Fruit fly (Drosophila melanogaster) whole organism, embryonic: ENCODE results near the gene CG34034.
A peak's percentile ranks its signal among the peaks of the same experiment; 100 is the strongest.

Experiments
- CG10543 ChIP-seq: fragments of 200-800 bp; sonication (Bioruptor generic); optimal IDR thresholded peaks from 3 replicates; lab custom pipeline; 2017; ENCODE audit warnings: missing biosample characterization, mild to moderate bottlenecking, missing genetic modification characterization, moderate library complexity
- CG10959 ChIP-seq: fragments of 200-800 bp; sonication (Bioruptor generic); IDR thresholded peaks from 2 replicates; pipeline ENCODE4 v1.3.6; 2022; ENCODE audit warnings: missing biosample characterization, missing genetic modification characterization
- CG12236 ChIP-seq: fragments of 200-800 bp; sonication (Bioruptor generic); optimal IDR thresholded peaks from 2 replicates; lab custom pipeline; 2016; ENCODE audit warnings: missing biosample characterization, missing genetic modification characterization
- CG12942 ChIP-seq: fragments of 200-800 bp; sonication (Bioruptor generic); optimal IDR thresholded peaks from 3 replicates; lab custom pipeline; 2016; ENCODE audit warnings: missing biosample characterization, missing genetic modification characterization
- CG13894 ChIP-seq: fragments of 200-800 bp; sonication (Bioruptor generic); optimal IDR thresholded peaks from 3 replicates; lab custom pipeline; 2018; ENCODE audit warnings: missing biosample characterization, mild to moderate bottlenecking, missing genetic modification characterization, moderate library complexity
- CG14014 ChIP-seq: fragments of 200-800 bp; sonication (Bioruptor generic); IDR thresholded peaks from 2 replicates; pipeline ENCODE4 v1.3.6; 2022; ENCODE audit warnings: missing biosample characterization, missing genetic modification characterization
- CG15514 ChIP-seq: fragments of 200-800 bp; sonication (Bioruptor generic); optimal IDR thresholded peaks from 3 replicates; lab custom pipeline; 2017; ENCODE audit warnings: missing biosample characterization, missing genetic modification characterization, mild to moderate bottlenecking, moderate library complexity, missing genetic modification reagents
- CG17328 ChIP-seq: fragments of 200-800 bp; sonication (Bioruptor generic); IDR thresholded peaks from 2 replicates; pipeline ENCODE4 v1.3.6; 2022; ENCODE audit warnings: missing biosample characterization, missing genetic modification characterization
- CG17361 ChIP-seq: fragments of 200-800 bp; sonication (Bioruptor generic); IDR thresholded peaks from 3 replicates; pipeline ENCODE4 v1.3.6; 2022; ENCODE audit warnings: missing biosample characterization, missing genetic modification characterization
- CG18619 ChIP-seq: fragments of 200-800 bp; sonication (Bioruptor generic); optimal IDR thresholded peaks from 3 replicates; lab custom pipeline; 2017; ENCODE audit warnings: missing biosample characterization, mild to moderate bottlenecking, missing genetic modification characterization
- CG18764 ChIP-seq: fragments of 200-800 bp; sonication (Bioruptor generic); optimal IDR thresholded peaks from 3 replicates; lab custom pipeline; 2016; ENCODE audit warnings: missing biosample characterization, missing genetic modification characterization
- CG2199 ChIP-seq: fragments of 200-800 bp; sonication (Bioruptor generic); IDR thresholded peaks from 3 replicates; pipeline ENCODE4 v1.3.6; 2022; ENCODE audit warnings: missing biosample characterization, missing genetic modification characterization
- CG2678 ChIP-seq: fragments of 200-800 bp; sonication (Bioruptor generic); optimal IDR thresholded peaks from 3 replicates; lab custom pipeline; 2019; ENCODE audit warnings: missing biosample characterization, mild to moderate bottlenecking, missing genetic modification characterization, moderate library complexity
- CG3163 ChIP-seq: fragments of 200-800 bp; sonication (Bioruptor generic); optimal IDR thresholded peaks from 3 replicates; lab custom pipeline; 2016; ENCODE audit warnings: missing biosample characterization, missing genetic modification characterization
- CG4707 ChIP-seq: fragments of 200-800 bp; sonication (Bioruptor generic); optimal IDR thresholded peaks from 2 replicates; lab custom pipeline; 2018; ENCODE audit warnings: missing biosample characterization, mild to moderate bottlenecking, missing genetic modification characterization, moderate library complexity
- CG5180 ChIP-seq: fragments of 200-800 bp; sonication (Bioruptor generic); optimal IDR thresholded peaks from 3 replicates; lab custom pipeline; 2017; ENCODE audit warnings: missing biosample characterization, missing genetic modification characterization, mild to moderate bottlenecking, moderate library complexity, missing genetic modification reagents
- CG6854 ChIP-seq: fragments of 200-800 bp; sonication (Bioruptor generic); optimal IDR thresholded peaks from 3 replicates; lab custom pipeline; 2017; ENCODE audit warnings: missing biosample characterization, mild to moderate bottlenecking, missing genetic modification characterization
- CG7963 ChIP-seq: fragments of 200-800 bp; sonication (Bioruptor generic); IDR thresholded peaks from 3 replicates; pipeline ENCODE4 v1.3.6; 2022; ENCODE audit warnings: missing biosample characterization, missing genetic modification characterization; ENCODE audit not compliant: partially characterized antibody
- CG9437 ChIP-seq: fragments of 200-800 bp; sonication (Bioruptor generic); optimal IDR thresholded peaks from 2 replicates; lab custom pipeline; 2018; ENCODE audit warnings: missing biosample characterization, mild to moderate bottlenecking, missing genetic modification characterization
- Chrac-16 ChIP-seq: fragments of 200-800 bp; sonication (Bioruptor generic); optimal IDR thresholded peaks from 3 replicates; lab custom pipeline; 2016; ENCODE audit warnings: missing biosample characterization, missing genetic modification characterization
- CoRest ChIP-seq: fragments of 200-800 bp; sonication (Bioruptor generic); optimal IDR thresholded peaks from 3 replicates; lab custom pipeline; 2018; ENCODE audit warnings: missing biosample characterization, mild to moderate bottlenecking, missing genetic modification characterization, moderate library complexity
- D ChIP-seq, 2 experiments: fragments of 200-800 bp in 1 of 2; fragments of >200 bp in 1 of 2; sonication (Bioruptor generic) in 1 of 2; optimal IDR thresholded peaks; 2 replicates in 1 of 2; 3 replicates in 1 of 2; lab custom pipeline; 2017; ENCODE audit warnings: mild to moderate bottlenecking in 1 of 2, missing biosample characterization in 1 of 2, missing genetic modification characterization in 1 of 2, missing genetic modification reagents in 1 of 2
- Dbx ChIP-seq: fragments of 200-800 bp; sonication (Bioruptor generic); IDR thresholded peaks from 3 replicates; pipeline ENCODE4 v1.3.6; 2022; ENCODE audit warnings: missing biosample characterization, missing genetic modification characterization
- Dref ChIP-seq: fragments of 200-800 bp; sonication (Bioruptor generic); IDR thresholded peaks from 2 replicates; pipeline ENCODE4 v1.3.6; 2022; ENCODE audit warnings: missing biosample characterization, missing genetic modification characterization
- Drgx ChIP-seq: fragments of 200-800 bp; sonication (Bioruptor generic); IDR thresholded peaks from 2 replicates; pipeline ENCODE4 v1.3.6; 2022; ENCODE audit warnings: missing biosample characterization, missing genetic modification characterization
- Ets65A ChIP-seq: fragments of 200-800 bp; sonication (Bioruptor generic); peaks from one replicate; lab custom pipeline; 2016; ENCODE audit warnings: missing biosample characterization, missing genetic modification characterization
- Gsc ChIP-seq: fragments of 200-800 bp; sonication (Bioruptor generic); IDR thresholded peaks from 2 replicates; pipeline ENCODE4 v1.3.6; 2022; ENCODE audit warnings: missing biosample characterization, missing genetic modification characterization
- Hsf ChIP-seq: fragments of 200-800 bp; sonication (Bioruptor generic); optimal IDR thresholded peaks from 3 replicates; lab custom pipeline; 2016; ENCODE audit warnings: missing biosample characterization, missing genetic modification characterization
- Meics ChIP-seq: fragments of 200-800 bp; sonication (Bioruptor generic); optimal IDR thresholded peaks from 2 replicates; lab custom pipeline; 2017; ENCODE audit warnings: missing biosample characterization, mild to moderate bottlenecking, missing genetic modification characterization
- Mes4 ChIP-seq: fragments of 200-800 bp; sonication (Bioruptor generic); optimal IDR thresholded peaks from 2 replicates; lab custom pipeline; 2016; ENCODE audit warnings: missing biosample characterization, missing genetic modification characterization
- NfI ChIP-seq: fragments of 200-800 bp; sonication (Bioruptor generic); optimal IDR thresholded peaks from 3 replicates; lab custom pipeline; 2018; ENCODE audit warnings: missing biosample characterization, mild to moderate bottlenecking, missing genetic modification characterization, moderate library complexity
- PHDP ChIP-seq: fragments of 200-800 bp; sonication (Bioruptor generic); optimal IDR thresholded peaks from 3 replicates; lab custom pipeline; 2018; ENCODE audit warnings: missing biosample characterization, mild to moderate bottlenecking, missing genetic modification characterization, moderate library complexity
- Poxn ChIP-seq: fragments of 200-800 bp; sonication (Bioruptor generic); IDR thresholded peaks from 2 replicates; pipeline ENCODE4 v1.3.6; 2022; ENCODE audit warnings: missing biosample characterization, missing genetic modification characterization
- Side ChIP-seq: fragments of 200-800 bp; sonication (Bioruptor generic); optimal IDR thresholded peaks from 2 replicates; lab custom pipeline; 2016; ENCODE audit warnings: missing biosample characterization, missing genetic modification characterization
- Taf1 ChIP-seq: fragments of 200-800 bp; sonication (Bioruptor generic); IDR thresholded peaks from 2 replicates; pipeline ENCODE4 v1.3.6; 2022; ENCODE audit warnings: missing biosample characterization, missing genetic modification characterization
- ara ChIP-seq: fragments of 200-800 bp; sonication (Bioruptor generic); IDR thresholded peaks from 2 replicates; pipeline ENCODE4 v1.3.6; 2022; ENCODE audit warnings: missing biosample characterization, missing genetic modification characterization
- caup ChIP-seq: fragments of 200-800 bp; sonication (Bioruptor generic); optimal IDR thresholded peaks from 3 replicates; lab custom pipeline; 2017; ENCODE audit warnings: missing biosample characterization, mild to moderate bottlenecking, missing genetic modification characterization, moderate library complexity; ENCODE audit not compliant: severe bottlenecking
- crp ChIP-seq, 2 experiments: fragments of 200-800 bp; sonication (Bioruptor generic); optimal IDR thresholded peaks; 2 replicates in 1 of 2; 3 replicates in 1 of 2; lab custom pipeline; 2017; ENCODE audit warnings: missing biosample characterization in 2 of 2, missing genetic modification characterization in 2 of 2, mild to moderate bottlenecking in 1 of 2, moderate library complexity in 1 of 2
- dimm ChIP-seq: fragments of 200-800 bp; sonication (Bioruptor generic); IDR thresholded peaks from 2 replicates; pipeline ENCODE4 v1.3.6; 2022; ENCODE audit warnings: missing biosample characterization, missing genetic modification characterization
- en ChIP-seq: fragments of 200-800 bp; sonication (Bioruptor generic); optimal IDR thresholded peaks from 2 replicates; lab custom pipeline; 2016; ENCODE audit warnings: missing biosample characterization, missing genetic modification characterization
- gsb-n ChIP-seq: fragments of 200-800 bp; sonication (Bioruptor generic); optimal IDR thresholded peaks from 3 replicates; lab custom pipeline; 2018; ENCODE audit warnings: missing biosample characterization, mild to moderate bottlenecking, missing genetic modification characterization
- jigr1 ChIP-seq: fragments of 200-800 bp; sonication (Bioruptor generic); IDR thresholded peaks from 3 replicates; pipeline ENCODE4 v1.3.6; 2022; ENCODE audit warnings: missing biosample characterization, missing genetic modification characterization
- luna ChIP-seq: fragments of 200-800 bp; sonication (Bioruptor generic); optimal IDR thresholded peaks from 2 replicates; lab custom pipeline; 2016; ENCODE audit warnings: missing biosample characterization, missing genetic modification characterization
- maf-S ChIP-seq: fragments of 200-800 bp; sonication (Bioruptor generic); optimal IDR thresholded peaks from 2 replicates; lab custom pipeline; 2016; ENCODE audit warnings: missing biosample characterization, missing genetic modification characterization
- pnt ChIP-seq: fragments of 200-800 bp; sonication (Bioruptor generic); optimal IDR thresholded peaks from 3 replicates; lab custom pipeline; 2016; ENCODE audit warnings: missing biosample characterization, missing genetic modification characterization
- pros ChIP-seq: fragments of 200-800 bp; sonication (Bioruptor generic); optimal IDR thresholded peaks from 3 replicates; lab custom pipeline; 2019; ENCODE audit warnings: missing biosample characterization, mild to moderate bottlenecking, missing genetic modification characterization, moderate library complexity
- slbo ChIP-seq: fragments of 200-800 bp; sonication (Bioruptor generic); IDR thresholded peaks from 2 replicates; pipeline ENCODE4 v1.3.6; 2022; ENCODE audit warnings: missing biosample characterization, missing genetic modification characterization
- tio ChIP-seq: fragments of 200-800 bp; sonication (Bioruptor generic); optimal IDR thresholded peaks from 2 replicates; lab custom pipeline; 2017; ENCODE audit warnings: missing biosample characterization, missing genetic modification characterization, inconsistent platforms
- vvl ChIP-seq: fragments of 200-800 bp; sonication (Bioruptor generic); IDR thresholded peaks from 2 replicates; pipeline ENCODE4 v1.3.6; 2022; ENCODE audit warnings: missing biosample characterization, missing genetic modification characterization
- zen ChIP-seq: fragments of 200-800 bp; sonication (Bioruptor generic); optimal IDR thresholded peaks from 3 replicates; lab custom pipeline; 2018; ENCODE audit warnings: missing biosample characterization, mild to moderate bottlenecking, missing genetic modification characterization, moderate library complexity
- zfh2 ChIP-seq: fragments of 200-800 bp; sonication (Bioruptor generic); optimal IDR thresholded peaks from 2 replicates; lab custom pipeline; 2016; ENCODE audit warnings: missing biosample characterization, missing genetic modification characterization

Gene CG34034

dm6 chr3R:21781448-21781847, 42.5 kb upstream of the CG34034 start (continued):
- TF ChIP-seq Meics (GFP tag; lab: Kevin White, UChicago): peak; percentile 72
- no peak for TF ChIP-seq zen (tag; lab: Kevin White, UChicago)
- TF ChIP-seq CG15514: peak; percentile 31
- TF ChIP-seq dimm (GFP tag; lab: Robert Waterston, UW): no peak
- peak; percentile 67 for TF ChIP-seq slbo (GFP tag; lab: Robert Waterston, UW)
- TF ChIP-seq vvl (GFP tag; lab: Robert Waterston, UW): peak; percentile 65
- no peak for TF ChIP-seq Dbx (GFP tag; lab: Robert Waterston, UW)
- 0 out of 2 replicates have a peak, but pooled peaks have one; percentile 34 for TF ChIP-seq CG10959 (GFP tag; lab: Robert Waterston, UW)
- no peak for TF ChIP-seq D (optimal IDR thresholded peaks at IDR 0.05; lab: Kevin White, UChicago)
- TF ChIP-seq D (GFP tag; optimal IDR thresholded peaks at IDR 0.05; lab: Kevin White, UChicago): peak; percentile 58
- TF ChIP-seq ara: 0 out of 2 replicates have a peak, but pooled peaks have one; percentile 22
- peak; percentile 35 for TF ChIP-seq caup (GFP tag; lab: Kevin White, UChicago)
- peak; percentile 18 for TF ChIP-seq zfh2 (GFP tag; lab: Kevin White, UChicago)
- no peak for TF ChIP-seq CG6854
- TF ChIP-seq CoRest: peak; percentile 76
- TF ChIP-seq CG4707: no peak
- peak; percentile 57 for TF ChIP-seq NfI (GFP tag; lab: Kevin White, UChicago)
- no peak for TF ChIP-seq CG2199 (GFP tag; lab: Robert Waterston, UW)
- peak; percentile 28 for TF ChIP-seq CG12236 (GFP tag; lab: Kevin White, UChicago)
- no peak for TF ChIP-seq pros
- TF ChIP-seq CG5180 (GFP tag; lab: Kevin White, UChicago): no peak
- TF ChIP-seq pnt (GFP tag; lab: Kevin White, UChicago): peak; percentile 49
- TF ChIP-seq tio (GFP tag; lab: Kevin White, UChicago): peak; percentile 63
- no peak for TF ChIP-seq CG7963
- peak; percentile 32 for TF ChIP-seq Side (GFP tag; lab: Kevin White, UChicago)
- TF ChIP-seq CG13894: no peak
- TF ChIP-seq CG18764 (GFP tag; lab: Kevin White, UChicago): peak; percentile 45
- peak; percentile 30 for TF ChIP-seq gsb-n (tag; lab: Kevin White, UChicago)
- peak; percentile 80 for TF ChIP-seq CG2678 (tag; lab: Kevin White, UChicago)
- peak; percentile 71 for TF ChIP-seq PHDP (tag; lab: Kevin White, UChicago)
- TF ChIP-seq CG14014 (GFP tag; lab: Robert Waterston, UW): peak; percentile 79
- peak; percentile 55 for TF ChIP-seq en (GFP tag; lab: Kevin White, UChicago)
- TF ChIP-seq CG12942 (GFP tag; lab: Kevin White, UChicago): peak; percentile 38
- TF ChIP-seq CG10543 (GFP tag; lab: Kevin White, UChicago): peak; percentile 7
- TF ChIP-seq Hsf: peak; percentile 72
- peak; percentile 48 for TF ChIP-seq CG18619
- TF ChIP-seq CG17328 (GFP tag; lab: Robert Waterston, UW): peak; percentile 48; the same call in 1 of the 2 replicates
- no peak for TF ChIP-seq Gsc (GFP tag; lab: Robert Waterston, UW)
- TF ChIP-seq CG3163: peak; percentile 16
- peak; percentile 20 for TF ChIP-seq CG9437
- no peak; the same call in 1 of the 3 replicates for TF ChIP-seq CG17361 (GFP tag; lab: Robert Waterston, UW)
- peak; percentile 61 for TF ChIP-seq Chrac-16 (GFP tag; lab: Kevin White, UChicago)
- TF ChIP-seq Ets65A (GFP tag; lab: Kevin White, UChicago): peak; percentile 98
- peak; percentile 48 for TF ChIP-seq Mes4 (GFP tag; lab: Kevin White, UChicago)
- no peak for TF ChIP-seq Taf1 (GFP tag; lab: Robert Waterston, UW)
- TF ChIP-seq luna (GFP tag; lab: Kevin White, UChicago): peak; percentile 34
- TF ChIP-seq Drgx (GFP tag; lab: Robert Waterston, UW): peak; percentile 78
- peak; percentile 22 for TF ChIP-seq maf-S (GFP tag; lab: Kevin White, UChicago)
- TF ChIP-seq jigr1 (GFP tag; lab: Robert Waterston, UW): peak; percentile 59; the same call in 1 of the 3 replicates
- TF ChIP-seq Poxn (GFP tag; lab: Robert Waterston, UW): no peak
- TF ChIP-seq Dref (GFP tag; lab: Robert Waterston, UW): no peak
- no peak for TF ChIP-seq crp (GFP tag; optimal IDR thresholded peaks at IDR 0.05; lab: Kevin White, UChicago)
